Worm (Caenorhabditis elegans): ENCODE data around the gene C06G4.4.

DNA sequence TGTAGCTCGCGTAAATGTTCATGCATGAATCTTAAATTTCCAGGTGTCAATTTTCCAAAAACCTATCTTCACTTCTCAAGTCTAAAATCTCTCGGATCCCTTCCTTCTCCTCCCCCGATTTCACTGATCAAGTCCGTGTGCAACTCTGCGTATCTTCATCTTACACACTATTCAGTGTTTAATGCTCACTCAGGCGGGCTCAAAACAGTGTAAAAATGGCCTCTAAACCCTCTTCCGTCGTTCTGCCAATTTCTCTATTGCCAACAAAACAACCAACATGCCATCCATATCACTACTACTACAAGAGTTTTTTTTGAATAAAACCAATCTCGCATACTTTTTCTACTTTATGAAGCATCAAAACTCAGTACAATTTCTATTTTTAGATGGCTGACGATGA is 44.5 kb upstream of the C06G4.4 start, which contains the start of gene F44B9.2:
- TF ChIP-seq attf-4 (tag; optimal IDR thresholded peaks at IDR 0.05), result no peak
- TF ChIP-seq lsy-2 (tag; optimal IDR thresholded peaks at IDR 0.05), result no peak
- no peak for TF ChIP-seq mdl-1 (tag; optimal IDR thresholded peaks at IDR 0.05)
- no peak for TF ChIP-seq ceh-20 (GFP tag; IDR thresholded peaks at IDR 0.05)
- no peak for TF ChIP-seq snpc-4 (tag; optimal IDR thresholded peaks at IDR 0.05)
- TF ChIP-seq spr-1 (tag; optimal IDR thresholded peaks at IDR 0.05), result no peak
- no peak for TF ChIP-seq hlh-11 (tag; optimal IDR thresholded peaks at IDR 0.05)

All from whole organism, L4 larva.